Worm (Caenorhabditis elegans) whole organism, late embryonic: ENCODE results near the gene F23D12.4.

Experiments used
- C38D4.7 ChIP-seq: fragments of 200-800 bp; sonication (Bioruptor generic); optimal IDR thresholded peaks from 2 replicates; lab custom pipeline; 2018; ENCODE audit warnings: mild to moderate bottlenecking, missing genetic modification characterization, moderate library complexity, missing compliant biosample characterization
- F13H6.1 ChIP-seq: sonication (generic microtip); optimal IDR thresholded peaks from 2 replicates; lab custom pipeline; 2016; ENCODE audit warnings: missing genetic modification characterization, missing compliant biosample characterization
- ahr-1 ChIP-seq: sonication (generic microtip); optimal IDR thresholded peaks from 2 replicates; lab custom pipeline; 2016; ENCODE audit warnings: missing genetic modification characterization, missing compliant biosample characterization
- ceh-14 ChIP-seq: sonication (generic microtip); optimal IDR thresholded peaks from 2 replicates; lab custom pipeline; 2016; ENCODE audit warnings: missing genotype, missing genetic modification characterization, missing compliant biosample characterization
- ceh-18 ChIP-seq: sonication (generic microtip); optimal IDR thresholded peaks from 2 replicates; lab custom pipeline; 2016; ENCODE audit warnings: missing genetic modification characterization, missing compliant biosample characterization
- ceh-2 ChIP-seq: sonication (generic microtip); optimal IDR thresholded peaks from 2 replicates; lab custom pipeline; 2016; ENCODE audit warnings: missing genotype, missing genetic modification characterization, missing compliant biosample characterization
- ceh-30 ChIP-seq: fragments of 150-350 bp; optimal IDR thresholded peaks from 2 replicates; lab custom pipeline; 2014; ENCODE audit warnings: missing biosample characterization, missing genetic modification characterization
- ceh-34 ChIP-seq: sonication (generic microtip); optimal IDR thresholded peaks from 2 replicates; lab custom pipeline; 2016; ENCODE audit warnings: mild to moderate bottlenecking, missing genetic modification characterization, missing compliant biosample characterization
- ceh-48 ChIP-seq: sonication (generic microtip); optimal IDR thresholded peaks from 2 replicates; lab custom pipeline; 2016; ENCODE audit warnings: missing genetic modification characterization, inconsistent platforms, missing compliant biosample characterization
- ceh-6 ChIP-seq: fragments of 200-800 bp; sonication (Bioruptor generic); optimal IDR thresholded peaks from 2 replicates; lab custom pipeline; 2018; ENCODE audit warnings: mild to moderate bottlenecking, missing genetic modification characterization, missing compliant biosample characterization
- che-1 ChIP-seq: sonication (generic microtip); optimal IDR thresholded peaks from 2 replicates; lab custom pipeline; 2016; ENCODE audit warnings: mild to moderate bottlenecking, missing genetic modification characterization, missing compliant biosample characterization
- dmd-4 ChIP-seq: sonication (generic microtip); optimal IDR thresholded peaks from 2 replicates; lab custom pipeline; 2016; ENCODE audit warnings: borderline replicate concordance, missing genetic modification characterization, missing compliant biosample characterization
- elt-2 ChIP-seq: sonication (generic microtip); optimal IDR thresholded peaks from 2 replicates; lab custom pipeline; 2016; ENCODE audit warnings: missing genetic modification reagents, missing genetic modification characterization, missing compliant biosample characterization
- elt-4 ChIP-seq: sonication (generic microtip); optimal IDR thresholded peaks from 2 replicates; lab custom pipeline; 2016; ENCODE audit warnings: missing genetic modification characterization, missing compliant biosample characterization
- ets-4 ChIP-seq: sonication (generic microtip); optimal IDR thresholded peaks from 2 replicates; lab custom pipeline; 2016; ENCODE audit warnings: missing genetic modification characterization, missing compliant biosample characterization
- fax-1 ChIP-seq: sonication (generic microtip); optimal IDR thresholded peaks from 2 replicates; lab custom pipeline; 2016; ENCODE audit warnings: missing genotype, missing genetic modification characterization, missing compliant biosample characterization
- fkh-10 ChIP-seq: fragments of 150-350 bp; optimal IDR thresholded peaks from 2 replicates; lab custom pipeline; 2014; ENCODE audit warnings: missing biosample characterization, missing genetic modification reagents, missing genetic modification characterization
- hlh-8 ChIP-seq: sonication (generic microtip); optimal IDR thresholded peaks from 2 replicates; lab custom pipeline; 2016; ENCODE audit warnings: missing genotype, missing genetic modification characterization, missing compliant biosample characterization
- lin-11 ChIP-seq: fragments of 200-800 bp; sonication (Bioruptor generic); optimal IDR thresholded peaks from 2 replicates; lab custom pipeline; 2018; ENCODE audit warnings: mild to moderate bottlenecking, missing genetic modification characterization, missing compliant biosample characterization
- mec-3 ChIP-seq: sonication (generic microtip); optimal IDR thresholded peaks from 2 replicates; lab custom pipeline; 2016; ENCODE audit warnings: borderline replicate concordance, missing genetic modification characterization, missing compliant biosample characterization
- nhr-232 ChIP-seq: sonication (generic microtip); optimal IDR thresholded peaks from 2 replicates; lab custom pipeline; 2016; ENCODE audit warnings: missing genetic modification characterization, missing compliant biosample characterization
- npax-4 ChIP-seq: sonication (generic microtip); optimal IDR thresholded peaks from 2 replicates; lab custom pipeline; 2016; ENCODE audit warnings: missing genetic modification characterization, missing compliant biosample characterization
- pag-3 ChIP-seq: sonication (generic microtip); optimal IDR thresholded peaks from 2 replicates; lab custom pipeline; 2016; ENCODE audit warnings: missing compliant biosample characterization, missing genetic modification characterization, borderline replicate concordance
- pax-1 ChIP-seq: fragments of 150-350 bp; optimal IDR thresholded peaks from 2 replicates; lab custom pipeline; 2014; ENCODE audit warnings: missing biosample characterization, missing genetic modification characterization
- pha-4 ChIP-seq: fragments of 150-350 bp; optimal IDR thresholded peaks from 2 replicates; lab custom pipeline; 2018; ENCODE audit warnings: missing biosample characterization, missing genetic modification reagents, missing genetic modification characterization
- rnt-1 ChIP-seq: sonication (generic microtip); optimal IDR thresholded peaks from 2 replicates; lab custom pipeline; 2016; ENCODE audit warnings: missing genetic modification characterization, missing compliant biosample characterization
- sox-2 ChIP-seq: fragments of 200-800 bp; sonication (Bioruptor generic); IDR thresholded peaks from 2 replicates; pipeline ENCODE4 v1.3.6; 2022; ENCODE audit warnings: missing genetic modification reagents, missing genetic modification characterization, missing compliant biosample characterization
- sox-4 ChIP-seq: sonication (generic microtip); optimal IDR thresholded peaks from 2 replicates; lab custom pipeline; 2017; ENCODE audit warnings: mild to moderate bottlenecking, missing genetic modification characterization, inconsistent platforms, missing compliant biosample characterization
- tbx-2 ChIP-seq: sonication (generic microtip); optimal IDR thresholded peaks from 2 replicates; lab custom pipeline; 2016; ENCODE audit warnings: missing genetic modification characterization, missing compliant biosample characterization
- tbx-7 ChIP-seq: sonication (generic microtip); optimal IDR thresholded peaks from 2 replicates; lab custom pipeline; 2016; ENCODE audit warnings: missing genotype, missing genetic modification characterization, missing compliant biosample characterization
- ttx-3 ChIP-seq: sonication (generic microtip); optimal IDR thresholded peaks from 2 replicates; lab custom pipeline; 2016; ENCODE audit warnings: missing genetic modification reagents, missing genetic modification characterization, missing compliant biosample characterization
- unc-3 ChIP-seq, 2 experiments: fragments of 200-800 bp in 1 of 2; sonication (Bioruptor generic) in 1 of 2; sonication (generic microtip) in 1 of 2; conservative IDR thresholded peaks in 1 of 2; optimal IDR thresholded peaks in 1 of 2; 2 replicates each; pipeline versions ENCODE4 v1.3.6 to Lab custom; 2016 to 2022; ENCODE audit warnings: missing compliant biosample characterization in 2 of 2, missing genetic modification characterization in 2 of 2, missing genetic modification reagents in 1 of 2
- unc-42 ChIP-seq: sonication (generic microtip); optimal IDR thresholded peaks from 2 replicates; lab custom pipeline; 2016; ENCODE audit warnings: missing genotype, missing genetic modification characterization, missing compliant biosample characterization
- unc-55 ChIP-seq: sonication (generic microtip); optimal IDR thresholded peaks from 2 replicates; lab custom pipeline; 2017; ENCODE audit warnings: missing biosample characterization, missing genetic modification reagents, missing genetic modification characterization
- unc-86 ChIP-seq: sonication (generic microtip); optimal IDR thresholded peaks from 2 replicates; lab custom pipeline; 2016; ENCODE audit warnings: missing genetic modification characterization, missing compliant biosample characterization
- zip-5 ChIP-seq: sonication (generic microtip); optimal IDR thresholded peaks from 2 replicates; lab custom pipeline; 2016; ENCODE audit warnings: missing genetic modification characterization, missing compliant biosample characterization
- ztf-16 ChIP-seq: sonication (generic microtip); optimal IDR thresholded peaks from 2 replicates; lab custom pipeline; 2017; ENCODE audit warnings: missing genetic modification characterization, missing compliant biosample characterization

F23D12.4 gene

DNA sequence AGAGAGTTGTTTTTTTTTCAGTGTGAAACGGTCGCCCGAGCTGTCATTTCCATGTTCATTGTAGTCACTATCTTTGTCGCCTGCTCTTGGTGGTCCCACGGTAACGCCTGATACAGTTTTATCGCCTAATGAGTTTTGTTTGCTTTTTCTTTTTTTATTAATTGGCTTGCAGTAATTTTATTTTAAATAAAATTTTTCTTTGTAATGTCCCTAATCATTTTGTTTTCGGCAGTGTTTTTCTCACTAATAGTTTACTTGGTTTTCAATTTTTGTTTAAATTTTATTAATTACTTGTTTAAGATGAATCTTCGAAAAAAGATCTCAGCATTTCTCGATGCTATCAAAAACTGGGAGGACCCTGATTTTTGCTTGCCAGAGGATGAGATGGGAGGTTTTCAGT, 20.8 kb downstream of the F23D12.4 start, which contains the start of gene M163.22:
Gene M163.22 (plus strand): TSS at position 301 of the 400 bp plus-strand sequence.
- TF ChIP-seq sox-2 (GFP tag; lab: Robert Waterston, UW) = no peak
- TF ChIP-seq ets-4 (tag; lab: Kevin White, UChicago) = no peak
- no peak for TF ChIP-seq unc-3 (GFP tag; conservative IDR thresholded peaks at IDR 0.05; lab: Robert Waterston, UW)
- TF ChIP-seq unc-3 (tag; optimal IDR thresholded peaks at IDR 0.05; lab: Kevin White, UChicago) = no peak
- TF ChIP-seq ceh-18 = no peak
- no peak for TF ChIP-seq rnt-1 (tag; lab: Kevin White, UChicago)
- TF ChIP-seq dmd-4 (tag; lab: Kevin White, UChicago) = no peak
- TF ChIP-seq mec-3 = no peak
- no peak for TF ChIP-seq unc-86 (tag; lab: Kevin White, UChicago)
- TF ChIP-seq nhr-232 (tag; lab: Kevin White, UChicago) = no peak
- TF ChIP-seq fkh-10 (GFP tag; lab: Kevin White, UChicago) = no peak
- no peak for TF ChIP-seq F13H6.1 (tag; lab: Kevin White, UChicago)
- no peak for TF ChIP-seq fax-1 (tag; lab: Kevin White, UChicago)
- TF ChIP-seq ceh-30 (tag; lab: Kevin White, UChicago) = no peak
- TF ChIP-seq pha-4 (tag; lab: Kevin White, UChicago) = no peak
- TF ChIP-seq che-1 (tag; lab: Kevin White, UChicago) = no peak
- TF ChIP-seq tbx-2 = no peak
- TF ChIP-seq unc-42 (tag; lab: Kevin White, UChicago) = no peak
- no peak for TF ChIP-seq sox-4 (tag; lab: Kevin White, UChicago)
- TF ChIP-seq ttx-3 = no peak
- TF ChIP-seq, all 69 proteins: peak for 0

DNA sequence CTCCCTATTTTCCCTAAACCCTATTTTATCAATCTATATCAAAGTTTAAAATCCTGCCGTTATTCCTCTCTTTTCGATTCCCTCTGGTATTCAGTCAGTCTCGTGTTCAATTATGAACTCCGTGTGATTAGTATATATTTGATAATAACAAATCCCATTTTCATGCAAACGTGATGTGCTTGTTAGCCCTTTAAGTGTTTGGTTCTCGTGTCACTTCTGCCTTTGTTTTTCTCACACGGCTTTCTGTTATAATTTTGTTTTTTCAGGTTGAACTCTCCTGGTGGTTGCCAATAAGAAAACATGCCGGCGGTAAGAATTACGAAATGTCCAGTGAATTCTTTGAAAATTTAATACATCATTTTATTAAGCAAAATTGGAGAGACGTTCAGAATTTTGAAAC, 21.7 kb downstream of the F23D12.4 start, which contains the start of gene M163.21:
Gene M163.21 (plus strand): TSS at position 301 of the 400 bp plus-strand sequence.
- TF ChIP-seq unc-3 (GFP tag; conservative IDR thresholded peaks at IDR 0.05; lab: Robert Waterston, UW) (no peak), unc-3 (tag; optimal IDR thresholded peaks at IDR 0.05; lab: Kevin White, UChicago) (no peak), ttx-3 (no peak), ceh-34 (tag; lab: Kevin White, UChicago) (no peak), ceh-6 (no peak), elt-2 (tag; lab: Kevin White, UChicago) (no peak), zip-5 (tag; lab: Kevin White, UChicago) (no peak), unc-55 (no peak), ceh-2 (no peak), C38D4.7 (GFP tag; lab: Kevin White, UChicago) (no peak), ceh-14 (tag; lab: Kevin White, UChicago) (no peak), hlh-8 (no peak), pax-1 (tag; lab: Kevin White, UChicago) (no peak), unc-86 (tag; lab: Kevin White, UChicago) (no peak), lin-11 (no peak), fax-1 (tag; lab: Kevin White, UChicago) (no peak), rnt-1 (tag; lab: Kevin White, UChicago) (no peak)

ce11 chrX:14469284-14469683, 24.5 kb downstream of the F23D12.4 start, which contains the start of gene M163.9:
M163.9 (plus strand) TSS chrX:14469584.
- TF ChIP-seq ceh-18 (no peak), elt-4 (tag; lab: Kevin White, UChicago) (no peak), ahr-1 (tag; lab: Kevin White, UChicago) (no peak), tbx-7 (tag; lab: Kevin White, UChicago) (no peak), fax-1 (tag; lab: Kevin White, UChicago) (no peak), ceh-6 (no peak), pha-4 (tag; lab: Kevin White, UChicago) (no peak), sox-4 (tag; lab: Kevin White, UChicago) (no peak), lin-11 (no peak), ceh-48 (no peak), fkh-10 (GFP tag; lab: Kevin White, UChicago) (no peak), pax-1 (tag; lab: Kevin White, UChicago) (no peak), ztf-16 (tag; lab: Kevin White, UChicago) (no peak), pag-3 (no peak), sox-2 (GFP tag; lab: Robert Waterston, UW) (no peak), npax-4 (tag; lab: Kevin White, UChicago) (no peak), zip-5 (tag; lab: Kevin White, UChicago) (no peak)
- TF ChIP-seq, all 69 proteins: peak for 0
